Worm (Caenorhabditis elegans) whole organism, L2 larva: ENCODE measurements around the gene ZK863.1.

ENCODE experiments used
- C34F6.9 ChIP-seq: fragments of 150-350 bp; optimal IDR thresholded peaks from 2 replicates; lab custom pipeline; 2014; ENCODE audit warnings: missing biosample characterization, missing genetic modification characterization
- F13H6.1 ChIP-seq: sonication (generic microtip); optimal IDR thresholded peaks from 2 replicates; lab custom pipeline; 2016; ENCODE audit warnings: missing genetic modification characterization, missing compliant biosample characterization
- R02D3.7 ChIP-seq: fragments of 150-350 bp; optimal IDR thresholded peaks from 2 replicates; lab custom pipeline; 2014; ENCODE audit warnings: missing biosample characterization, missing genetic modification characterization
- alr-1 ChIP-seq: fragments of 150-350 bp; optimal IDR thresholded peaks from 2 replicates; lab custom pipeline; 2014; ENCODE audit warnings: missing biosample characterization, missing genetic modification characterization
- blmp-1 ChIP-seq: sonication (generic microtip); optimal IDR thresholded peaks from 2 replicates; lab custom pipeline; 2017; ENCODE audit warnings: missing genetic modification characterization, mild to moderate bottlenecking, missing compliant biosample characterization, antibody characterized with exemption, moderate library complexity; ENCODE audit not compliant: insufficient read depth
- ceh-16 ChIP-seq: fragments of 150-350 bp; optimal IDR thresholded peaks from 2 replicates; lab custom pipeline; 2014; ENCODE audit warnings: missing biosample characterization, missing genetic modification characterization
- ceh-82 ChIP-seq: fragments of 150-350 bp; optimal IDR thresholded peaks from 2 replicates; lab custom pipeline; 2014; ENCODE audit warnings: missing biosample characterization, missing genetic modification characterization
- crh-2 ChIP-seq: sonication (generic microtip); optimal IDR thresholded peaks from 2 replicates; lab custom pipeline; 2017; ENCODE audit warnings: missing biosample characterization, missing genetic modification characterization
- dmd-4 ChIP-seq: sonication (generic microtip); optimal IDR thresholded peaks from 2 replicates; lab custom pipeline; 2017; ENCODE audit warnings: missing biosample characterization, missing genetic modification characterization
- egl-27 ChIP-seq: sonication (generic microtip); optimal IDR thresholded peaks from 3 replicates; lab custom pipeline; 2017; ENCODE audit warnings: missing biosample characterization, missing genetic modification reagents, missing genetic modification characterization
- elt-3 ChIP-seq: sonication (generic microtip); optimal IDR thresholded peaks from 2 replicates; lab custom pipeline; 2017; ENCODE audit warnings: missing biosample characterization, missing genetic modification characterization
- gmeb-1 ChIP-seq: fragments of 150-350 bp; optimal IDR thresholded peaks from 2 replicates; lab custom pipeline; 2014; ENCODE audit warnings: missing biosample characterization, missing genetic modification characterization
- lin-11 ChIP-seq: fragments of 150-350 bp; sonication (generic microtip); optimal IDR thresholded peaks from 2 replicates; lab custom pipeline; 2014; ENCODE audit warnings: missing biosample characterization, missing genetic modification characterization, inconsistent platforms, mixed read lengths
- lin-13 ChIP-seq: fragments of 150-350 bp; optimal IDR thresholded peaks from 2 replicates; lab custom pipeline; 2014; ENCODE audit warnings: missing biosample characterization, missing genetic modification reagents, missing genetic modification characterization
- lsy-2 ChIP-seq, 2 experiments: fragments of 150-350 bp in 1 of 2; sonication (generic microtip) in 1 of 2; optimal IDR thresholded peaks; 2 replicates each; lab custom pipeline; 2014 to 2017; ENCODE audit warnings: missing biosample characterization in 2 of 2, missing genetic modification characterization in 2 of 2
- mab-5 ChIP-seq: fragments of 150-350 bp; optimal IDR thresholded peaks from 2 replicates; lab custom pipeline; 2014; ENCODE audit warnings: missing biosample characterization, missing genetic modification characterization
- mbf-1 ChIP-seq: sonication (generic microtip); optimal IDR thresholded peaks from 2 replicates; lab custom pipeline; 2017; ENCODE audit warnings: missing biosample characterization, missing genetic modification characterization
- nhr-10 ChIP-seq: sonication (generic microtip); optimal IDR thresholded peaks from 2 replicates; lab custom pipeline; 2017; ENCODE audit warnings: missing biosample characterization, missing genetic modification characterization
- nhr-129 ChIP-seq: fragments of 150-350 bp; optimal IDR thresholded peaks from 2 replicates; lab custom pipeline; 2014; ENCODE audit warnings: missing biosample characterization, missing genetic modification characterization
- nhr-23 ChIP-seq: fragments of 150-350 bp; optimal IDR thresholded peaks from 2 replicates; lab custom pipeline; 2014; ENCODE audit warnings: missing biosample characterization, missing genetic modification reagents, missing genetic modification characterization
- nhr-25 ChIP-seq: fragments of 150-350 bp; sonication (generic microtip); optimal IDR thresholded peaks from 3 replicates; lab custom pipeline; 2014; ENCODE audit warnings: missing biosample characterization, missing genetic modification characterization
- nhr-6 ChIP-seq: fragments of 150-350 bp; optimal IDR thresholded peaks from 2 replicates; lab custom pipeline; 2014; ENCODE audit warnings: missing biosample characterization, missing genetic modification characterization
- sem-4 ChIP-seq: fragments of 150-350 bp; optimal IDR thresholded peaks from 2 replicates; lab custom pipeline; 2014; ENCODE audit warnings: missing biosample characterization, missing genetic modification reagents, missing genetic modification characterization
- skn-1 ChIP-seq: sonication (generic microtip); optimal IDR thresholded peaks from 2 replicates; lab custom pipeline; 2017; ENCODE audit warnings: missing biosample characterization, missing genetic modification characterization
- sma-3 ChIP-seq: sonication (generic microtip); optimal IDR thresholded peaks from 2 replicates; lab custom pipeline; 2016; ENCODE audit warnings: missing genetic modification reagents, missing genetic modification characterization, missing compliant biosample characterization
- sma-9 ChIP-seq, 2 experiments: fragments of 150-350 bp in 1 of 2; sonication (generic microtip) in 1 of 2; optimal IDR thresholded peaks; 2 replicates each; lab custom pipeline; 2014 to 2016; ENCODE audit warnings: missing genetic modification characterization in 2 of 2, mild to moderate bottlenecking in 1 of 2, missing biosample characterization in 1 of 2, missing compliant biosample characterization in 1 of 2, missing genetic modification reagents in 1 of 2, moderate library complexity in 1 of 2
- snpc-4 ChIP-seq: fragments of 150-350 bp; optimal IDR thresholded peaks from 2 replicates; lab custom pipeline; 2014; ENCODE audit warnings: missing biosample characterization, missing genetic modification characterization
- unc-55 ChIP-seq: fragments of 150-350 bp; sonication (generic microtip); optimal IDR thresholded peaks from 3 replicates; lab custom pipeline; 2014; ENCODE audit warnings: missing biosample characterization, missing genetic modification reagents, missing genetic modification characterization
- unc-62 ChIP-seq: fragments of 150-350 bp; optimal IDR thresholded peaks from 2 replicates; lab custom pipeline; 2014; ENCODE audit warnings: missing biosample characterization, missing genetic modification reagents, missing genetic modification characterization
- zag-1 ChIP-seq: fragments of 150-350 bp; optimal IDR thresholded peaks from 2 replicates; lab custom pipeline; 2014; ENCODE audit warnings: missing biosample characterization, missing genetic modification characterization
- ztf-11 ChIP-seq: sonication (generic microtip); optimal IDR thresholded peaks from 2 replicates; lab custom pipeline; 2017; ENCODE audit warnings: missing biosample characterization, missing genetic modification characterization
- ztf-4 ChIP-seq: fragments of 150-350 bp; optimal IDR thresholded peaks from 2 replicates; lab custom pipeline; 2014; ENCODE audit warnings: missing biosample characterization, missing genetic modification characterization

ZK863.1 gene

ce11 chrV:12192129-12192528 lies 22.1 kb upstream of the ZK863.1 start, which contains the start of gene rnp-1:
rnp-1 (plus strand) TSS chrV:12192273.
- no peak for TF ChIP-seq nhr-10 (tag; lab: Kevin White, UChicago)
- no peak for TF ChIP-seq gmeb-1 (tag; lab: Kevin White, UChicago)
- TF ChIP-seq sem-4 (tag; lab: Kevin White, UChicago), result no peak
- no peak for TF ChIP-seq skn-1 (tag; lab: Kevin White, UChicago)
- TF ChIP-seq sma-3, result no peak
- TF ChIP-seq egl-27 (tag; lab: Kevin White, UChicago), result no peak
- TF ChIP-seq nhr-6 (tag; lab: Kevin White, UChicago), result no peak
- no peak for TF ChIP-seq zag-1 (tag; lab: Kevin White, UChicago)
- TF ChIP-seq snpc-4 (tag; lab: Kevin White, UChicago), result no peak
- no peak for TF ChIP-seq ztf-4
- TF ChIP-seq R02D3.7 (tag; lab: Kevin White, UChicago), result no peak
- no peak for TF ChIP-seq crh-2 (tag; lab: Kevin White, UChicago)
- TF ChIP-seq elt-3, result no peak
- TF ChIP-seq mbf-1 (tag; lab: Kevin White, UChicago), result no peak
- no peak for TF ChIP-seq lin-11 (tag; lab: Kevin White, UChicago)
- no peak for TF ChIP-seq nhr-25
- no peak for TF ChIP-seq dmd-4 (tag; lab: Kevin White, UChicago)
- no peak for TF ChIP-seq nhr-23 (tag; lab: Kevin White, UChicago)

DNA sequence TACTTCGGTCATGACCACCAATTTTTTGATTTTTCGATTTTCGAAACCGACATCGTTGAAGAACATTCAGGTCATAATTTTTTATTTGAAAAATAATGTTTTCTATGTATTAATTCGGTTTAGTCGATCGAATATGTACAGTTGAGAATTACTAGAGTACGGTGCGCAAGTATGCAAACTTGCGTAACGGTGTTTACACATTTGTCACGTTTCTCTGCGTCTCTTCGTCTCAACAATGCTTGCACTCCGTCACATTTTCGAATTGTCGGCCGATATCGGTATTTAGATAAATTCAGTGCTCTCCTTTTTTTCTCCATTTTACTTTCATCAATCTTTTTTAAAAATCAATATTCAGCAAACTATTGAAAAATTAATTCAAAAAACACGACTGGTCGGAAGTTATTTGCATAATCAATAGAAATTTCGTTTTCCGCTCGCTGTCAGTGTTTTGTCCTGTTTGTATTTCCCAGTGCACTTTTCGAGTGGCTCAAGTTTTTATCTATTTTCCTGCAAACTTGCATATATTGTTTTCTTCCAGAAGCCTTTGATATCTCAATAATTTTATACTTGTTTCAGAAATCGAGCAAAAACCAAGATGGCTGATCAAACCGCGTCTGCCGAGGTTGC lies 21.0 kb upstream of the ZK863.1 start, which contains the start of gene dpy-30:
dpy-30 (plus strand) TSS at position 577 of the 627 bp plus-strand sequence.
- TF ChIP-seq alr-1 (tag; lab: Kevin White, UChicago) (no peak), blmp-1 (tag; lab: Kevin White, UChicago) (no peak), ztf-11 (tag; lab: Kevin White, UChicago) (no peak), F13H6.1 (peak; percentile 41), snpc-4 (tag; lab: Kevin White, UChicago) (peak; percentile 29), crh-2 (tag; lab: Kevin White, UChicago) (peak; percentile 70), lin-13 (GFP tag; lab: Kevin White, UChicago) (peak; percentile 13), ceh-82 (no peak), nhr-25 (peak; percentile 39), unc-55 (GFP tag; lab: Kevin White, UChicago) (peak; percentile 75), lin-11 (tag; lab: Kevin White, UChicago) (peak; percentile 17), sma-3 (peak; percentile 46), nhr-129 (peak; percentile 73), skn-1 (tag; lab: Kevin White, UChicago) (no peak), C34F6.9 (tag; lab: Kevin White, UChicago) (peak; percentile 85), gmeb-1 (tag; lab: Kevin White, UChicago) (peak; percentile 69), sma-9 (GFP tag; optimal IDR thresholded peaks at IDR 0.05; lab: Kevin White, UChicago) (peak; percentile 66), sma-9 (tag; optimal IDR thresholded peaks at IDR 0.05; lab: Kevin White, UChicago) (no peak), lsy-2 (tag; optimal IDR thresholded peaks at IDR 0.05; lab: Kevin White, UChicago) (peak; percentile 87 to 97)

- no peak for TF ChIP-seq unc-62 (GFP tag; lab: Kevin White, UChicago)
- peak; percentile 51 for TF ChIP-seq F13H6.1
These were observed 18.8 kb upstream of the ZK863.1 start for ce11 chrV:12188830-12189229.

DNA sequence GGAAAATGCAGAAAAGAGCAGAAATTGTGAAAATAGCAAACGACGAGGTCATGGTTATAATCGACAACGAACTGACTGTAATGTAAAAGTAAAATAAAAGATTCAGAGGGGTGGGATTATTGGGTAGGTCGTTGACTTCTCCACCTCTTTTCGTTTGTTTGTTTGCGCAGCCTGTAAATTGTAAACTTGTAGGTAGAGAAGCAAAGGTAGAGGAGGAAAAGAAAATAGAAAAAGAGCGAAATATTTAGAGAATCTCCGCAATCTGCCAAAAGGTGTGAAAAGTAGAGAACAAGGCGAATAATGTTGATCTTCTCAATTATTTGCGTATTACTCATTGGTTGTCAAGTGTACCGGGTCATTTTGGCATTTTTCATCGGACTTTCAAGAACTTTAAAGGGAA lies 17.3 kb upstream of the ZK863.1 start, which contains the start of gene ZK863.8:
ZK863.8 (minus strand) TSS at position 173 of the 400 bp plus-strand sequence.
- TF ChIP-seq nhr-129 (peak; percentile 18), ceh-16 (tag; lab: Kevin White, UChicago) (no peak), F13H6.1 (peak; percentile 23)

- TF ChIP-seq C34F6.9 (tag; lab: Kevin White, UChicago) (peak; percentile 50), snpc-4 (tag; lab: Kevin White, UChicago) (peak; percentile 25), gmeb-1 (tag; lab: Kevin White, UChicago) (peak; percentile 95), unc-55 (GFP tag; lab: Kevin White, UChicago) (peak; percentile 79), nhr-6 (tag; lab: Kevin White, UChicago) (no peak), lsy-2 (tag; optimal IDR thresholded peaks at IDR 0.05; lab: Kevin White, UChicago) (peak; percentile 21 to 74), lin-13 (GFP tag; lab: Kevin White, UChicago) (peak; percentile 1), mab-5 (tag; lab: Kevin White, UChicago) (no peak)
These were observed 14.4 kb upstream of the ZK863.1 start, which contains the start of gene srd-4 for ce11 chrV:12184308-12184999. srd-4 (plus strand) TSS chrV:12184949.
